Fruit fly (Drosophila melanogaster): ENCODE measurements around the gene bchs.
A peak's percentile ranks its signal among the peaks of the same experiment; 100 is the strongest.

The bchs gene

dm6 chr2L:5906893-5907850 lies at the start of gene bchs (continued):
- TF ChIP-seq Trl (optimal IDR thresholded peaks at IDR 0.05) = peak; percentile 89 to 97
- peak; percentile 89 for TF ChIP-seq Trl (GFP tag; optimal IDR thresholded peaks at IDR 0.05)
- TF ChIP-seq CG10366 (GFP tag; IDR thresholded peaks at IDR 0.05) = peak; percentile 56
- peak; percentile 42 for TF ChIP-seq az2 (GFP tag; optimal IDR thresholded peaks at IDR 0.05)
- TF ChIP-seq CG17359 (tag; optimal IDR thresholded peaks at IDR 0.05) = peak; percentile 94
- TF ChIP-seq Atf6 (GFP tag; IDR thresholded peaks at IDR 0.05) = peak; percentile 90
- TF ChIP-seq sug (tag; optimal IDR thresholded peaks at IDR 0.05) = no peak
- peak; percentile 38; the same call in 1 of the 2 replicates for TF ChIP-seq Scr (GFP tag; IDR thresholded peaks at IDR 0.05; ENCODE audit: partially characterized antibody)
- TF ChIP-seq ab (GFP tag; optimal IDR thresholded peaks at IDR 0.05) = no peak
- TF ChIP-seq nmo (GFP tag; optimal IDR thresholded peaks at IDR 0.05) = peak; percentile 35
- TF ChIP-seq insv (GFP tag; optimal IDR thresholded peaks at IDR 0.05) = peak in 1 of 2 experiments; percentile 68
- peak; percentile 89 for TF ChIP-seq bab2 (GFP tag; optimal IDR thresholded peaks at IDR 0.05)
- no peak for TF ChIP-seq Lpt (GFP tag; optimal IDR thresholded peaks at IDR 0.05)
- TF ChIP-seq crp (GFP tag; optimal IDR thresholded peaks at IDR 0.05) = peak; percentile 67 to 96
- peak; percentile 95 for TF ChIP-seq HHEX (GFP tag; optimal IDR thresholded peaks at IDR 0.05)
- peak; percentile 97 for TF ChIP-seq CG3407 (GFP tag; optimal IDR thresholded peaks at IDR 0.05)
- no peak for TF ChIP-seq CG17361 (GFP tag; IDR thresholded peaks at IDR 0.05)
- TF ChIP-seq CG31224 (GFP tag; IDR thresholded peaks at IDR 0.05) = peak; percentile 54
- no peak for TF ChIP-seq esg (GFP tag; conservative IDR thresholded peaks at IDR 0.05)
- peak; percentile 38; the same call in 1 of the 2 replicates for TF ChIP-seq Taf1 (GFP tag; IDR thresholded peaks at IDR 0.05)
- TF ChIP-seq cas (GFP tag; IDR thresholded peaks at IDR 0.05) = no peak; the same call in 1 of the 2 replicates
- TF ChIP-seq Gsc (GFP tag; IDR thresholded peaks at IDR 0.05) = no peak
- no peak for TF ChIP-seq CG2712 (tag; optimal IDR thresholded peaks at IDR 0.05)
- TF ChIP-seq Ssrp (tag; optimal IDR thresholded peaks at IDR 0.05) = no peak
- TF ChIP-seq CG4360 (GFP tag; IDR thresholded peaks at IDR 0.05) = peak; percentile 91
- no peak for TF ChIP-seq CG9437 (GFP tag; optimal IDR thresholded peaks at IDR 0.05)
- no peak for TF ChIP-seq CG18764 (GFP tag; optimal IDR thresholded peaks at IDR 0.05)
- peak; percentile 86; the same call in 2 of the 3 replicates for TF ChIP-seq so (GFP tag; IDR thresholded peaks at IDR 0.05)
- peak; percentile 93 for TF ChIP-seq salm (tag; optimal IDR thresholded peaks at IDR 0.05)
- TF ChIP-seq peb (GFP tag; IDR thresholded peaks at IDR 0.05) = 0 out of 2 replicates have a peak, but pooled peaks have one; percentile 38
- TF ChIP-seq al (GFP tag; IDR thresholded peaks at IDR 0.05) = no peak
- peak; percentile 63 for TF ChIP-seq CG34224 (GFP tag; IDR thresholded peaks at IDR 0.05; ENCODE audit: partially characterized antibody)
- peak; percentile 48 for TF ChIP-seq zfh2 (GFP tag; optimal IDR thresholded peaks at IDR 0.05)
- peak; percentile 78 for TF ChIP-seq pfk (GFP tag; optimal IDR thresholded peaks at IDR 0.05)
- peak; percentile 87 for TF ChIP-seq CG15479 (GFP tag; optimal IDR thresholded peaks at IDR 0.05)
- TF ChIP-seq CG1832 (GFP tag; optimal IDR thresholded peaks at IDR 0.05) = peak; percentile 45
- peak; percentile 87 for TF ChIP-seq ash1 (GFP tag; optimal IDR thresholded peaks at IDR 0.05)
- peak; percentile 92 for TF ChIP-seq CG13624 (GFP tag; optimal IDR thresholded peaks at IDR 0.05)
- peak; percentile 39 for TF ChIP-seq CG10565 (GFP tag; optimal IDR thresholded peaks at IDR 0.05)
- TF ChIP-seq CG42726 (GFP tag; IDR thresholded peaks at IDR 0.05; ENCODE audit: partially characterized antibody) = no peak
- TF ChIP-seq Fer2 (tag; optimal IDR thresholded peaks at IDR 0.05) = peak; percentile 74
- peak; percentile 93 for TF ChIP-seq CG12236 (GFP tag; optimal IDR thresholded peaks at IDR 0.05)
- peak; percentile 3 for TF ChIP-seq ind (GFP tag; optimal IDR thresholded peaks at IDR 0.05)
- peak; percentile 29 for TF ChIP-seq CG8290 (GFP tag; optimal IDR thresholded peaks at IDR 0.05)
- TF ChIP-seq CG8290 (tag; optimal IDR thresholded peaks at IDR 0.05) = peak; percentile 82 to 83
- TF ChIP-seq scrt (GFP tag; optimal IDR thresholded peaks at IDR 0.05) = peak; percentile 89
- TF ChIP-seq CG15073 (GFP tag; optimal IDR thresholded peaks at IDR 0.05) = no peak
- peak; percentile 73 for TF ChIP-seq CG8924 (tag; optimal IDR thresholded peaks at IDR 0.05)
- TF ChIP-seq CG14860 (GFP tag; IDR thresholded peaks at IDR 0.05; ENCODE audit: partially characterized antibody) = no peak
